Worm (Caenorhabditis elegans): Measurements from ENCODE around the gene clec-185.

clec-185 gene

ce11 chrIV:12419291-12419690 lies 19.2 kb upstream of the clec-185 start:
- TF ChIP-seq ces-1 (GFP tag; optimal IDR thresholded peaks at IDR 0.05), result peak; percentile 56
- TF ChIP-seq elt-3 (tag; optimal IDR thresholded peaks at IDR 0.05), result no peak

- no peak for TF ChIP-seq cnd-1 (tag; optimal IDR thresholded peaks at IDR 0.05)
- TF ChIP-seq sptf-1 (tag; optimal IDR thresholded peaks at IDR 0.05), result no peak
- no peak for TF ChIP-seq lin-32 (GFP tag; optimal IDR thresholded peaks at IDR 0.05)
- TF ChIP-seq ces-1 (GFP tag; optimal IDR thresholded peaks at IDR 0.05), result no peak
- TF ChIP-seq nhr-12 (tag; optimal IDR thresholded peaks at IDR 0.05), result no peak
- TF ChIP-seq mep-1 (tag; optimal IDR thresholded peaks at IDR 0.05), result no peak
- no peak for TF ChIP-seq mls-2 (tag; optimal IDR thresholded peaks at IDR 0.05)
- no peak for TF ChIP-seq snpc-4 (tag; optimal IDR thresholded peaks at IDR 0.05)
These were observed 18.0 kb upstream of the clec-185 start, which contains the start of gene ugt-65 for ce11 chrIV:12420455-12420854. ugt-65 (plus strand) TSS chrIV:12420683.

- no peak for TF ChIP-seq unc-39 (tag; optimal IDR thresholded peaks at IDR 0.05)
- TF ChIP-seq cnd-1 (tag; optimal IDR thresholded peaks at IDR 0.05), result no peak
- TF ChIP-seq ztf-11 (tag; optimal IDR thresholded peaks at IDR 0.05), result no peak
- no peak for TF ChIP-seq sptf-1 (tag; optimal IDR thresholded peaks at IDR 0.05)
- no peak for TF ChIP-seq ham-2 (GFP tag; optimal IDR thresholded peaks at IDR 0.05)
- no peak for TF ChIP-seq unc-62 (GFP tag; optimal IDR thresholded peaks at IDR 0.05)
- TF ChIP-seq snpc-4 (tag; optimal IDR thresholded peaks at IDR 0.05), result no peak
- TF ChIP-seq lin-32 (GFP tag; optimal IDR thresholded peaks at IDR 0.05), result no peak
- no peak for TF ChIP-seq elt-3 (tag; optimal IDR thresholded peaks at IDR 0.05)
- no peak for TF ChIP-seq ceh-43 (GFP tag; optimal IDR thresholded peaks at IDR 0.05)
- no peak for TF ChIP-seq blmp-1 (tag; optimal IDR thresholded peaks at IDR 0.05)
- TF ChIP-seq nhr-2 (tag; optimal IDR thresholded peaks at IDR 0.05), result no peak
- no peak for TF ChIP-seq drap-1 (GFP tag; optimal IDR thresholded peaks at IDR 0.05)
- no peak for TF ChIP-seq nhr-28 (tag; optimal IDR thresholded peaks at IDR 0.05)
- no peak for TF ChIP-seq elt-1 (tag; optimal IDR thresholded peaks at IDR 0.05; ENCODE audit: borderline replicate concordance, insufficient read depth)
- TF ChIP-seq unc-120 (tag; optimal IDR thresholded peaks at IDR 0.05; ENCODE audit: poor library complexity, severe bottlenecking), result no peak
These were observed 12.9 kb upstream of the clec-185 start for ce11 chrIV:12425595-12425994.

- no peak for TF ChIP-seq mls-2 (tag; optimal IDR thresholded peaks at IDR 0.05)
- peak; percentile 33 for TF ChIP-seq sptf-1 (tag; optimal IDR thresholded peaks at IDR 0.05)
These were observed 10.7 kb upstream of the clec-185 start for ce11 chrIV:12427687-12428284.

- no peak for TF ChIP-seq unc-120 (tag; optimal IDR thresholded peaks at IDR 0.05; ENCODE audit: poor library complexity, severe bottlenecking)
- peak; percentile 94 for TF ChIP-seq zip-8 (tag; optimal IDR thresholded peaks at IDR 0.05)
These were observed 10.0 kb upstream of the clec-185 start, which contains the start of gene col-130 for ce11 chrIV:12428467-12428866. col-130 (minus strand) TSS chrIV:12428516.

- TF ChIP-seq ceh-43 (GFP tag; optimal IDR thresholded peaks at IDR 0.05) (no peak), blmp-1 (tag; optimal IDR thresholded peaks at IDR 0.05) (no peak), mls-2 (tag; optimal IDR thresholded peaks at IDR 0.05) (no peak), cnd-1 (tag; optimal IDR thresholded peaks at IDR 0.05) (no peak), sptf-1 (tag; optimal IDR thresholded peaks at IDR 0.05) (no peak)
These were observed 9.0 kb upstream of the clec-185 start for ce11 chrIV:12429504-12429903.

ce11 chrIV:12431755-12432154 lies 6.7 kb upstream of the clec-185 start:
- TF ChIP-seq ztf-11 (tag; optimal IDR thresholded peaks at IDR 0.05) (no peak), ham-2 (GFP tag; optimal IDR thresholded peaks at IDR 0.05) (no peak), ceh-39 (tag; optimal IDR thresholded peaks at IDR 0.05) (no peak), elt-1 (tag; optimal IDR thresholded peaks at IDR 0.05; ENCODE audit: borderline replicate concordance, insufficient read depth) (no peak), nhr-12 (tag; optimal IDR thresholded peaks at IDR 0.05) (no peak), pha-4 (tag; optimal IDR thresholded peaks at IDR 0.05) (no peak), sptf-1 (tag; optimal IDR thresholded peaks at IDR 0.05) (no peak), snpc-4 (tag; optimal IDR thresholded peaks at IDR 0.05) (no peak), sem-2 (GFP tag; optimal IDR thresholded peaks at IDR 0.05) (no peak), cnd-1 (tag; optimal IDR thresholded peaks at IDR 0.05) (no peak), blmp-1 (tag; optimal IDR thresholded peaks at IDR 0.05) (no peak), flh-1 (GFP tag; optimal IDR thresholded peaks at IDR 0.05) (no peak), mep-1 (tag; optimal IDR thresholded peaks at IDR 0.05) (no peak), nhr-28 (tag; optimal IDR thresholded peaks at IDR 0.05) (no peak)

Measured in whole organism, mixed stage, embryonic.